Fruit fly (Drosophila melanogaster) whole organism, embryonic: ENCODE measurements around the gene CG9044.

ENCODE experiments used
- Awh ChIP-seq: fragments of 200-800 bp; sonication (Bioruptor generic); IDR thresholded peaks from 2 replicates; pipeline ENCODE4, ENCODE4 v1.3.6; 2022; ENCODE audit warnings: missing biosample characterization, missing genetic modification characterization
- BEAF-32 ChIP-seq: fragments of 200-800 bp; sonication (Bioruptor generic); optimal IDR thresholded peaks from 3 replicates; lab custom pipeline; 2017; ENCODE audit warnings: missing biosample characterization, missing genetic modification characterization, mild to moderate bottlenecking, moderate library complexity, missing genetic modification reagents
- Bteb2 ChIP-seq: fragments of 200-800 bp; sonication (Bioruptor generic); optimal IDR thresholded peaks from 2 replicates; lab custom pipeline; 2016; ENCODE audit warnings: missing biosample characterization, missing genetic modification characterization
- CG10431 ChIP-seq: fragments of 200-800 bp; sonication (Bioruptor generic); optimal IDR thresholded peaks from 3 replicates; lab custom pipeline; 2018; ENCODE audit warnings: missing biosample characterization, mild to moderate bottlenecking, missing genetic modification characterization
- CG11695 ChIP-seq: fragments of 200-800 bp; sonication (Bioruptor generic); IDR thresholded peaks from 3 replicates; pipeline ENCODE4 v1.3.6; 2022; ENCODE audit warnings: missing biosample characterization, missing genetic modification characterization
- CG14965 ChIP-seq: fragments of 200-800 bp; sonication (Bioruptor generic); optimal IDR thresholded peaks from 2 replicates; lab custom pipeline; 2016; ENCODE audit warnings: missing biosample characterization, missing genetic modification characterization, borderline replicate concordance
- CG15269 ChIP-seq: fragments of 200-800 bp; sonication (Bioruptor generic); optimal IDR thresholded peaks from 2 replicates; lab custom pipeline; 2018; ENCODE audit warnings: missing biosample characterization, mild to moderate bottlenecking, missing genetic modification characterization, moderate library complexity
- CG17385 ChIP-seq: fragments of 200-800 bp; sonication (Bioruptor generic); optimal IDR thresholded peaks from 3 replicates; lab custom pipeline; 2018; ENCODE audit warnings: missing biosample characterization, mild to moderate bottlenecking, missing genetic modification characterization
- CG17802 ChIP-seq: fragments of 200-800 bp; sonication (Bioruptor generic); optimal IDR thresholded peaks from 2 replicates; lab custom pipeline; 2018; ENCODE audit warnings: missing biosample characterization, mild to moderate bottlenecking, missing genetic modification characterization, moderate library complexity
- CG18476 ChIP-seq: fragments of 200-800 bp; sonication (Bioruptor generic); optimal IDR thresholded peaks from 2 replicates; lab custom pipeline; 2016; ENCODE audit warnings: missing biosample characterization, mild to moderate bottlenecking, missing genetic modification characterization
- CG18599 ChIP-seq: fragments of 200-800 bp; sonication (Bioruptor generic); optimal IDR thresholded peaks from 3 replicates; lab custom pipeline; 2017; ENCODE audit warnings: missing biosample characterization, missing genetic modification characterization, mild to moderate bottlenecking, moderate library complexity, missing genetic modification reagents
- CG2678 ChIP-seq: fragments of 200-800 bp; sonication (Bioruptor generic); optimal IDR thresholded peaks from 3 replicates; lab custom pipeline; 2019; ENCODE audit warnings: missing biosample characterization, mild to moderate bottlenecking, missing genetic modification characterization, moderate library complexity
- CG31388 ChIP-seq: fragments of 200-800 bp; sonication (Bioruptor generic); optimal IDR thresholded peaks from 2 replicates; lab custom pipeline; 2016; ENCODE audit warnings: missing biosample characterization, missing genetic modification characterization
- CG34376 ChIP-seq: fragments of 200-800 bp; sonication (Bioruptor generic); optimal IDR thresholded peaks from 2 replicates; lab custom pipeline; 2018; ENCODE audit warnings: missing biosample characterization, mild to moderate bottlenecking, missing genetic modification characterization
- CG6175 ChIP-seq: fragments of 200-800 bp; sonication (Bioruptor generic); IDR thresholded peaks from 3 replicates; pipeline ENCODE4 v1.3.6; 2022; ENCODE audit warnings: missing biosample characterization, missing genetic modification characterization
- CG7271 ChIP-seq: fragments of 200-800 bp; sonication (Bioruptor generic); optimal IDR thresholded peaks from 2 replicates; lab custom pipeline; 2018; ENCODE audit warnings: missing biosample characterization, mild to moderate bottlenecking, missing genetic modification characterization, moderate library complexity
- CG9797 ChIP-seq: fragments of 200-800 bp; sonication (Bioruptor generic); optimal IDR thresholded peaks from 3 replicates; lab custom pipeline; 2018; ENCODE audit warnings: missing biosample characterization, mild to moderate bottlenecking, missing genetic modification characterization
- Deaf1 ChIP-seq: fragments of 200-800 bp; optimal IDR thresholded peaks from 3 replicates; lab custom pipeline; 2019; ENCODE audit warnings: missing biosample characterization, mild to moderate bottlenecking, missing genetic modification characterization, moderate library complexity
- Dip3 ChIP-seq: fragments of 200-800 bp; sonication (Bioruptor generic); optimal IDR thresholded peaks from 3 replicates; lab custom pipeline; 2016; ENCODE audit warnings: missing biosample characterization, missing genetic modification characterization
- Elba2 ChIP-seq: fragments of 200-800 bp; sonication (Bioruptor generic); optimal IDR thresholded peaks from 3 replicates; lab custom pipeline; 2016; ENCODE audit warnings: missing biosample characterization, missing genetic modification characterization
- HLH3B ChIP-seq: fragments of 200-800 bp; sonication (Bioruptor generic); IDR thresholded peaks from 2 replicates; pipeline ENCODE4 v1.3.6; 2022; ENCODE audit warnings: missing biosample characterization, missing genetic modification characterization
- HLH4C ChIP-seq: fragments of 200-800 bp; sonication (Bioruptor generic); IDR thresholded peaks from 3 replicates; pipeline ENCODE4 v1.3.6; 2022; ENCODE audit warnings: missing biosample characterization, missing genetic modification characterization; ENCODE audit not compliant: partially characterized antibody
- HLHmδ ChIP-seq: fragments of 200-800 bp; sonication (Bioruptor generic); optimal IDR thresholded peaks from 2 replicates; lab custom pipeline; 2018; ENCODE audit warnings: missing biosample characterization, mild to moderate bottlenecking, missing genetic modification characterization, moderate library complexity
- Hand ChIP-seq: fragments of 200-800 bp; sonication (Bioruptor generic); optimal IDR thresholded peaks from 2 replicates; lab custom pipeline; 2017; ENCODE audit warnings: mild to moderate bottlenecking, missing biosample characterization, missing genetic modification reagents, missing genetic modification characterization
- Lhr ChIP-seq: fragments of 200-800 bp; sonication (Bioruptor generic); optimal IDR thresholded peaks from 3 replicates; lab custom pipeline; 2017; ENCODE audit warnings: mild to moderate bottlenecking, missing biosample characterization, missing genetic modification reagents, missing genetic modification characterization
- Max ChIP-seq: fragments of 200-800 bp; sonication (Bioruptor generic); optimal IDR thresholded peaks from 2 replicates; lab custom pipeline; 2016; ENCODE audit warnings: missing biosample characterization, mild to moderate bottlenecking, missing genetic modification characterization
- NFAT ChIP-seq: fragments of 200-800 bp; sonication (Bioruptor generic); IDR thresholded peaks from 2 replicates; pipeline ENCODE4 v1.3.6; 2022; ENCODE audit warnings: missing biosample characterization, missing genetic modification characterization
- Nf-YB ChIP-seq: fragments of 200-800 bp; sonication (Bioruptor generic); optimal IDR thresholded peaks from 3 replicates; lab custom pipeline; 2019; ENCODE audit warnings: missing biosample characterization, mild to moderate bottlenecking, missing genetic modification characterization, moderate library complexity
- Oli ChIP-seq: fragments of 200-800 bp; sonication (Bioruptor generic); optimal IDR thresholded peaks from 2 replicates; lab custom pipeline; 2018; ENCODE audit warnings: missing biosample characterization, mild to moderate bottlenecking, missing genetic modification characterization, moderate library complexity
- Trl ChIP-seq, 3 experiments: fragments of >200 bp in 2 of 3; fragments of 200-800 bp in 1 of 3; sonication (Bioruptor generic) in 1 of 3; optimal IDR thresholded peaks; 2 replicates in 1 of 3; 3 replicates in 2 of 3; lab custom pipeline; 2016 to 2017; ENCODE audit warnings: missing biosample characterization in 1 of 3, missing genetic modification characterization in 1 of 3
- YL-1 ChIP-seq: fragments of 200-800 bp; sonication (Bioruptor generic); optimal IDR thresholded peaks from 3 replicates; lab custom pipeline; 2017; ENCODE audit warnings: missing biosample characterization, mild to moderate bottlenecking, missing genetic modification characterization
- ac ChIP-seq: fragments of 200-800 bp; sonication (Bioruptor generic); optimal IDR thresholded peaks from 3 replicates; lab custom pipeline; 2017; ENCODE audit warnings: missing biosample characterization, mild to moderate bottlenecking, missing genetic modification characterization
- ato ChIP-seq: fragments of 200-800 bp; sonication (Bioruptor generic); IDR thresholded peaks from 2 replicates; pipeline ENCODE4 v1.3.6; 2022; ENCODE audit warnings: missing biosample characterization, missing genetic modification characterization; ENCODE audit not compliant: partially characterized antibody
- bbx ChIP-seq: fragments of 200-800 bp; sonication (Bioruptor generic); IDR thresholded peaks from 2 replicates; pipeline ENCODE4 v1.3.6; 2022; ENCODE audit warnings: missing biosample characterization, missing genetic modification characterization; ENCODE audit not compliant: partially characterized antibody
- dati ChIP-seq: fragments of 200-800 bp; sonication (Bioruptor generic); IDR thresholded peaks from 2 replicates; pipeline ENCODE4 v1.3.6; 2022; ENCODE audit warnings: missing biosample characterization, missing genetic modification characterization
- dmrt99B ChIP-seq: fragments of 200-800 bp; sonication (Bioruptor generic); optimal IDR thresholded peaks from 2 replicates; lab custom pipeline; 2018; ENCODE audit warnings: missing biosample characterization, mild to moderate bottlenecking, missing genetic modification characterization, moderate library complexity
- ewg ChIP-seq: fragments of 200-800 bp; sonication (Bioruptor generic); optimal IDR thresholded peaks from 3 replicates; lab custom pipeline; 2017; ENCODE audit warnings: mild to moderate bottlenecking, missing biosample characterization, missing genetic modification reagents, missing genetic modification characterization
- eyg ChIP-seq: fragments of 200-800 bp; sonication (Bioruptor generic); optimal IDR thresholded peaks from 3 replicates; lab custom pipeline; 2016; ENCODE audit warnings: missing biosample characterization, missing genetic modification characterization
- gcm ChIP-seq: fragments of 200-800 bp; sonication (Bioruptor generic); optimal IDR thresholded peaks from 2 replicates; lab custom pipeline; 2019; ENCODE audit warnings: missing biosample characterization, mild to moderate bottlenecking, missing genetic modification characterization, moderate library complexity
- inv ChIP-seq: fragments of 200-800 bp; sonication (Bioruptor generic); IDR thresholded peaks from 2 replicates; pipeline ENCODE4 v1.3.6; 2022; ENCODE audit warnings: missing biosample characterization, missing genetic modification characterization; ENCODE audit not compliant: partially characterized antibody
- jigr1 ChIP-seq: fragments of 200-800 bp; sonication (Bioruptor generic); IDR thresholded peaks from 3 replicates; pipeline ENCODE4 v1.3.6; 2022; ENCODE audit warnings: missing biosample characterization, missing genetic modification characterization
- kah ChIP-seq: fragments of 200-800 bp; sonication (Bioruptor generic); optimal IDR thresholded peaks from 2 replicates; lab custom pipeline; 2018; ENCODE audit warnings: missing biosample characterization, mild to moderate bottlenecking, missing genetic modification characterization
- lmd ChIP-seq: fragments of 200-800 bp; sonication (Bioruptor generic); IDR thresholded peaks from 2 replicates; pipeline ENCODE4 v1.3.6; 2022; ENCODE audit warnings: missing biosample characterization, missing genetic modification characterization
- row ChIP-seq: fragments of 200-800 bp; sonication (Bioruptor generic); IDR thresholded peaks from 3 replicates; pipeline ENCODE4 v1.3.6; 2022; ENCODE audit warnings: missing biosample characterization, missing genetic modification characterization
- seq ChIP-seq: fragments of 200-800 bp; sonication (Bioruptor generic); IDR thresholded peaks from 2 replicates; pipeline ENCODE4 v1.3.6; 2022; ENCODE audit warnings: missing biosample characterization, missing genetic modification characterization
- sr ChIP-seq: fragments of 200-800 bp; sonication (Bioruptor generic); IDR thresholded peaks from 3 replicates; pipeline ENCODE4 v1.3.6; 2022; ENCODE audit warnings: missing biosample characterization, missing genetic modification characterization
- vvl ChIP-seq: fragments of 200-800 bp; sonication (Bioruptor generic); IDR thresholded peaks from 2 replicates; pipeline ENCODE4 v1.3.6; 2022; ENCODE audit warnings: missing biosample characterization, missing genetic modification characterization
- wor ChIP-seq: fragments of 200-800 bp; sonication (Bioruptor generic); IDR thresholded peaks from 2 replicates; pipeline ENCODE4 v1.3.6; 2022; ENCODE audit warnings: missing biosample characterization, missing genetic modification characterization

CG9044 gene

dm6 chr2L:5981433-5982333 lies 32.4 kb downstream of the CG9044 start, which contains the start of gene eIF4A (continued):
- TF ChIP-seq Deaf1 (tag; lab: Kevin White, UChicago) = no peak
- peak; percentile 96 for TF ChIP-seq BEAF-32 (GFP tag; lab: Kevin White, UChicago)
- TF ChIP-seq CG17385 (GFP tag; lab: Kevin White, UChicago) = peak; percentile 16
- no peak for TF ChIP-seq Hand (GFP tag; lab: Kevin White, UChicago)
- no peak for TF ChIP-seq Awh (GFP tag; lab: Robert Waterston, UW)
- no peak for TF ChIP-seq wor
- no peak for TF ChIP-seq CG34376 (GFP tag; lab: Kevin White, UChicago)
- no peak for TF ChIP-seq HLH4C (GFP tag; lab: Robert Waterston, UW)
- TF ChIP-seq CG14965 = no peak
- no peak for TF ChIP-seq ac (GFP tag; lab: Kevin White, UChicago)
- no peak for TF ChIP-seq CG17802 (tag; lab: Kevin White, UChicago)
- peak; percentile 84 to 90 for TF ChIP-seq Trl (optimal IDR thresholded peaks at IDR 0.05; lab: Kevin White, UChicago)
- TF ChIP-seq Trl (GFP tag; optimal IDR thresholded peaks at IDR 0.05; lab: Kevin White, UChicago) = no peak
- no peak for TF ChIP-seq CG31388 (GFP tag; lab: Kevin White, UChicago)
- TF ChIP-seq gcm (GFP tag; lab: Kevin White, UChicago) = peak; percentile 75
- no peak for TF ChIP-seq dati (GFP tag; lab: Robert Waterston, UW)
- no peak for TF ChIP-seq dmrt99B
- no peak for TF ChIP-seq CG15269 (tag; lab: Kevin White, UChicago)
- TF ChIP-seq lmd = no peak
- no peak for TF ChIP-seq inv (GFP tag; lab: Robert Waterston, UW)
- TF ChIP-seq Dip3 = no peak
- no peak for TF ChIP-seq NFAT (GFP tag; lab: Robert Waterston, UW)
- TF ChIP-seq HLHmδ = peak; percentile 6
- TF ChIP-seq CG18476 (GFP tag; lab: Kevin White, UChicago) = no peak
- no peak for TF ChIP-seq Bteb2 (GFP tag; lab: Kevin White, UChicago)
- TF ChIP-seq CG10431 (GFP tag; lab: Kevin White, UChicago) = no peak
- TF ChIP-seq Max = peak; percentile 50
- TF ChIP-seq CG2678 (tag; lab: Kevin White, UChicago) = peak; percentile 15
- no peak for TF ChIP-seq Nf-YB
- TF ChIP-seq Oli = peak; percentile 14
- no peak for TF ChIP-seq HLH3B (GFP tag; lab: Robert Waterston, UW)
- TF ChIP-seq Elba2 = no peak
- no peak for TF ChIP-seq row
- TF ChIP-seq CG9797 (GFP tag; lab: Kevin White, UChicago) = peak; percentile 8
- no peak for TF ChIP-seq seq (GFP tag; lab: Robert Waterston, UW)
- TF ChIP-seq CG7271 (tag; lab: Kevin White, UChicago) = peak; percentile 45
- TF ChIP-seq CG11695 = no peak
- TF ChIP-seq vvl = no peak
- no peak for TF ChIP-seq ato (GFP tag; lab: Robert Waterston, UW)
- no peak for TF ChIP-seq eyg (GFP tag; lab: Kevin White, UChicago)
- peak; percentile 11 for TF ChIP-seq CG18599 (GFP tag; lab: Kevin White, UChicago)
- no peak for TF ChIP-seq sr (GFP tag; lab: Robert Waterston, UW)
- TF ChIP-seq jigr1 (GFP tag; lab: Robert Waterston, UW) = no peak
- TF ChIP-seq bbx (GFP tag; lab: Robert Waterston, UW) = no peak
- peak; percentile 24 for TF ChIP-seq YL-1 (GFP tag; lab: Kevin White, UChicago)
- no peak for TF ChIP-seq ewg (GFP tag; lab: Kevin White, UChicago)
- no peak for TF ChIP-seq CG6175 (GFP tag; lab: Robert Waterston, UW)
- peak; percentile 76 for TF ChIP-seq Lhr (GFP tag; lab: Kevin White, UChicago)
- peak; percentile 96 for TF ChIP-seq kah (GFP tag; lab: Kevin White, UChicago)
